Worm (Caenorhabditis elegans) whole organism, L4 larva: ENCODE results near the gene fsn-1.

Experiments
- F10B5.3 ChIP-seq: sonication (generic microtip); optimal IDR thresholded peaks from 2 replicates; lab custom pipeline; 2016; ENCODE audit warnings: mild to moderate bottlenecking, missing genetic modification characterization, missing compliant biosample characterization
- F26F4.8 ChIP-seq: fragments of 200-800 bp; sonication (Bioruptor generic); conservative IDR thresholded peaks from 2 replicates; pipeline ENCODE4 v1.3.6; 2022; ENCODE audit warnings: missing genetic modification characterization, missing compliant biosample characterization
- F37D6.2 ChIP-seq: sonication (generic microtip); optimal IDR thresholded peaks from 2 replicates; lab custom pipeline; 2016; ENCODE audit warnings: mild to moderate bottlenecking, missing genetic modification characterization, missing compliant biosample characterization
- F44E2.7 ChIP-seq: fragments of 200-800 bp; sonication (Bioruptor generic); IDR thresholded peaks from 2 replicates; pipeline ENCODE4 v2.1.2; 2022; ENCODE audit warnings: missing genetic modification characterization, missing compliant biosample characterization
- R02D3.7 ChIP-seq: fragments of 150-350 bp; sonication (generic microtip); optimal IDR thresholded peaks from 3 replicates; lab custom pipeline; 2014; ENCODE audit warnings: missing biosample characterization, missing genetic modification characterization
- T26A8.4 ChIP-seq: fragments of 200-800 bp; sonication (Bioruptor generic); IDR thresholded peaks from 2 replicates; pipeline ENCODE4 v1.3.6; 2022; ENCODE audit warnings: missing genetic modification characterization, missing compliant biosample characterization
- Y48G9A.11 ChIP-seq: fragments of 200-800 bp; sonication (Bioruptor generic); IDR thresholded peaks from 2 replicates; pipeline ENCODE4 v1.3.6; 2022; ENCODE audit warnings: missing genetic modification reagents, missing genetic modification characterization, missing compliant biosample characterization
- Y5F2A.4 ChIP-seq: fragments of 200-800 bp; sonication (Bioruptor generic); optimal IDR thresholded peaks from 2 replicates; lab custom pipeline; 2018; ENCODE audit warnings: mild to moderate bottlenecking, missing genetic modification characterization, missing compliant biosample characterization
- aha-1 ChIP-seq: fragments of 150-350 bp; peaks from one replicate; lab custom pipeline; 2014; ENCODE audit warnings: missing biosample characterization, missing genetic modification characterization
- arid-1 ChIP-seq: fragments of 200-800 bp; sonication (Bioruptor generic); conservative IDR thresholded peaks from 2 replicates; pipeline ENCODE4 v1.3.6; 2022; ENCODE audit warnings: missing genetic modification reagents, missing genetic modification characterization, missing compliant biosample characterization
- ceh-20 ChIP-seq: fragments of 200-800 bp; sonication (Bioruptor generic); IDR thresholded peaks from 2 replicates; pipeline ENCODE4 v1.3.6; 2022; ENCODE audit warnings: missing genetic modification reagents, missing genetic modification characterization, missing compliant biosample characterization
- ceh-28 ChIP-seq: fragments of 150-350 bp; optimal IDR thresholded peaks from 2 replicates; lab custom pipeline; 2014; ENCODE audit warnings: missing biosample characterization, missing genetic modification reagents, missing genetic modification characterization
- ceh-62 ChIP-seq: sonication (generic microtip); optimal IDR thresholded peaks from 2 replicates; lab custom pipeline; 2017; ENCODE audit warnings: missing biosample characterization, missing genetic modification characterization
- ctbp-1 ChIP-seq: fragments of 200-800 bp; sonication (Bioruptor generic); IDR thresholded peaks from 2 replicates; pipeline ENCODE4 v1.3.6; 2022; ENCODE audit warnings: missing genetic modification reagents, missing genetic modification characterization, missing compliant biosample characterization
- daf-12 ChIP-seq: fragments of 150-350 bp; optimal IDR thresholded peaks from 2 replicates; lab custom pipeline; 2014; ENCODE audit warnings: missing biosample characterization, missing genetic modification reagents, missing genetic modification characterization
- daf-16 ChIP-seq, 3 experiments: sonication (generic microtip); optimal IDR thresholded peaks; 2 replicates each; lab custom pipeline; 2016 to 2017; ENCODE audit warnings: missing genetic modification characterization in 3 of 3, missing genetic modification reagents in 3 of 3, mild to moderate bottlenecking in 2 of 3, missing compliant biosample characterization in 2 of 3, missing biosample characterization in 1 of 3, moderate library complexity in 1 of 3
- dmd-8 ChIP-seq: fragments of 200-800 bp; sonication (Bioruptor generic); IDR thresholded peaks from 2 replicates; pipeline ENCODE4 v1.3.6; 2022; ENCODE audit warnings: missing genetic modification characterization, missing compliant biosample characterization
- egl-27 ChIP-seq: sonication (generic microtip); optimal IDR thresholded peaks from 3 replicates; lab custom pipeline; 2017; ENCODE audit warnings: missing biosample characterization, missing genetic modification reagents, missing genetic modification characterization
- egl-43 ChIP-seq: fragments of 200-800 bp; sonication (Bioruptor generic); IDR thresholded peaks from 2 replicates; pipeline ENCODE4 v1.3.6; 2022; ENCODE audit warnings: missing genetic modification reagents, missing genetic modification characterization, missing compliant biosample characterization
- fkh-10 ChIP-seq: fragments of 150-350 bp; optimal IDR thresholded peaks from 2 replicates; lab custom pipeline; 2014; ENCODE audit warnings: missing biosample characterization, missing genetic modification reagents, missing genetic modification characterization
- gei-8 ChIP-seq: fragments of 200-800 bp; sonication (Bioruptor generic); optimal IDR thresholded peaks from 2 replicates; lab custom pipeline; 2018; ENCODE audit warnings: mild to moderate bottlenecking, missing genetic modification characterization, missing compliant biosample characterization
- hmg-1.1 ChIP-seq: fragments of 200-800 bp; sonication (Bioruptor generic); IDR thresholded peaks from 2 replicates; pipeline ENCODE4 v1.3.6; 2022; ENCODE audit warnings: missing genetic modification reagents, missing genetic modification characterization, missing compliant biosample characterization
- lin-1 ChIP-seq: fragments of 200-800 bp; sonication (Bioruptor generic); IDR thresholded peaks from 2 replicates; pipeline ENCODE4 v1.3.6; 2022; ENCODE audit warnings: missing genetic modification reagents, missing genetic modification characterization, missing compliant biosample characterization
- lin-15B ChIP-seq: fragments of 150-350 bp; sonication (generic microtip); optimal IDR thresholded peaks from 3 replicates; lab custom pipeline; 2014; ENCODE audit warnings: missing biosample characterization, missing genetic modification characterization
- lin-29 ChIP-seq: fragments of 200-800 bp; sonication (Bioruptor generic); IDR thresholded peaks from 2 replicates; pipeline ENCODE4 v1.3.6; 2022; ENCODE audit warnings: missing genetic modification reagents, missing genetic modification characterization, missing compliant biosample characterization
- lin-39 ChIP-seq: fragments of 150-350 bp; optimal IDR thresholded peaks from 2 replicates; lab custom pipeline; 2014; ENCODE audit warnings: missing biosample characterization, missing genetic modification reagents, missing genetic modification characterization
- lir-3 ChIP-seq: sonication (generic microtip); optimal IDR thresholded peaks from 2 replicates; lab custom pipeline; 2016; ENCODE audit warnings: mild to moderate bottlenecking, missing genetic modification characterization, missing compliant biosample characterization
- madf-5 ChIP-seq, 2 experiments: fragments of 200-800 bp; sonication (Bioruptor generic); IDR thresholded peaks; 2 replicates each; pipeline ENCODE4 v1.3.6; 2022; ENCODE audit warnings: missing compliant biosample characterization in 2 of 2, missing genetic modification characterization in 2 of 2
- madf-9 ChIP-seq: fragments of 200-800 bp; sonication (Bioruptor generic); conservative IDR thresholded peaks from 2 replicates; pipeline ENCODE4 v1.3.6; 2022; ENCODE audit warnings: missing genetic modification reagents, missing genetic modification characterization, missing compliant biosample characterization
- mdl-1 ChIP-seq, 2 experiments: fragments of 150-350 bp in 1 of 2; sonication (generic microtip) in 1 of 2; optimal IDR thresholded peaks; 2 replicates each; lab custom pipeline; 2014 to 2017; ENCODE audit warnings: missing biosample characterization in 2 of 2, missing genetic modification characterization in 2 of 2
- mdt-29 ChIP-seq: fragments of 200-800 bp; sonication (Bioruptor generic); IDR thresholded peaks from 2 replicates; pipeline ENCODE4 v1.3.6; 2022; ENCODE audit warnings: missing genetic modification reagents, missing genetic modification characterization, missing compliant biosample characterization
- mep-1 ChIP-seq: fragments of 150-350 bp; sonication (generic microtip); optimal IDR thresholded peaks from 3 replicates; lab custom pipeline; 2014; ENCODE audit warnings: missing biosample characterization, missing genetic modification characterization
- nhr-10 ChIP-seq: fragments of 150-350 bp; optimal IDR thresholded peaks from 2 replicates; lab custom pipeline; 2014; ENCODE audit warnings: missing biosample characterization, missing genetic modification characterization
- nhr-25 ChIP-seq: sonication (generic microtip); optimal IDR thresholded peaks from 2 replicates; lab custom pipeline; 2017; ENCODE audit warnings: missing genetic modification characterization, mild to moderate bottlenecking, missing compliant biosample characterization, antibody characterized with exemption, moderate library complexity, borderline replicate concordance; ENCODE audit not compliant: insufficient read depth
- nhr-28 ChIP-seq: fragments of 150-350 bp; optimal IDR thresholded peaks from 2 replicates; lab custom pipeline; 2014; ENCODE audit warnings: missing biosample characterization, missing genetic modification characterization
- nhr-41 ChIP-seq: fragments of 200-800 bp; sonication (Bioruptor generic); IDR thresholded peaks from 2 replicates; pipeline ENCODE4 v1.3.6; 2022; ENCODE audit warnings: missing genetic modification reagents, missing genetic modification characterization, missing compliant biosample characterization
- nhr-48 ChIP-seq: sonication (generic microtip); optimal IDR thresholded peaks from 2 replicates; lab custom pipeline; 2016; ENCODE audit warnings: mild to moderate bottlenecking, missing genetic modification characterization, missing compliant biosample characterization
- nhr-76 ChIP-seq: fragments of 150-350 bp; optimal IDR thresholded peaks from 2 replicates; lab custom pipeline; 2014; ENCODE audit warnings: missing biosample characterization, missing genetic modification characterization
- pha-4 ChIP-seq, 2 experiments: fragments of 150-350 bp in 1 of 2; fragments of 200-800 bp in 1 of 2; sonication (Bioruptor generic) in 1 of 2; IDR thresholded peaks in 1 of 2; optimal IDR thresholded peaks in 1 of 2; 2 replicates each; pipeline versions ENCODE4 v1.3.6 to Lab custom; 2014 to 2022; ENCODE audit warnings: missing genetic modification characterization in 2 of 2, missing genetic modification reagents in 2 of 2, missing biosample characterization in 1 of 2, missing compliant biosample characterization in 1 of 2
- php-3 ChIP-seq: fragments of 200-800 bp; sonication (Bioruptor generic); IDR thresholded peaks from 2 replicates; pipeline ENCODE4 v1.3.6; 2022; ENCODE audit warnings: missing genetic modification reagents, missing genetic modification characterization, missing compliant biosample characterization
- rbr-2 ChIP-seq: sonication (generic microtip); optimal IDR thresholded peaks from 2 replicates; lab custom pipeline; 2016; ENCODE audit warnings: missing genotype, missing genetic modification characterization, missing compliant biosample characterization
- saeg-2 ChIP-seq: fragments of 200-800 bp; sonication (Bioruptor generic); IDR thresholded peaks from 2 replicates; pipeline ENCODE4 v1.3.6; 2022; ENCODE audit warnings: missing genetic modification reagents, missing genetic modification characterization, missing compliant biosample characterization
- skn-1 ChIP-seq: fragments of 150-350 bp; optimal IDR thresholded peaks from 2 replicates; lab custom pipeline; 2014; ENCODE audit warnings: missing biosample characterization, missing genetic modification characterization
- snpc-1.2 ChIP-seq: fragments of 200-800 bp; sonication (Bioruptor generic); IDR thresholded peaks from 2 replicates; pipeline ENCODE4 v1.3.6; 2022; ENCODE audit warnings: missing genetic modification reagents, missing genetic modification characterization, missing compliant biosample characterization
- snpc-4 ChIP-seq: fragments of 150-350 bp; optimal IDR thresholded peaks from 2 replicates; lab custom pipeline; 2014; ENCODE audit warnings: missing biosample characterization, missing genetic modification characterization
- spr-3 ChIP-seq: fragments of 200-800 bp; sonication (Bioruptor generic); optimal IDR thresholded peaks from 2 replicates; lab custom pipeline; 2018; ENCODE audit warnings: mild to moderate bottlenecking, missing genetic modification characterization, missing compliant biosample characterization
- tag-97 ChIP-seq: fragments of 200-800 bp; sonication (Bioruptor generic); IDR thresholded peaks from 2 replicates; pipeline ENCODE4 v1.3.6; 2022; ENCODE audit warnings: missing genetic modification characterization, missing compliant biosample characterization
- tra-1 ChIP-seq: fragments of 200-800 bp; sonication (Bioruptor generic); IDR thresholded peaks from 2 replicates; pipeline ENCODE4 v1.3.6; 2022; ENCODE audit warnings: missing genetic modification reagents, missing genetic modification characterization, missing compliant biosample characterization
- zag-1 ChIP-seq: fragments of 150-350 bp; optimal IDR thresholded peaks from 2 replicates; lab custom pipeline; 2014; ENCODE audit warnings: missing biosample characterization, missing genetic modification characterization

Gene fsn-1

ce11 chrIII:4947352-4947751, 10.2 kb downstream of the fsn-1 start (continued):
- TF ChIP-seq zag-1 (tag; lab: Kevin White, UChicago) (no peak), arid-1 (no peak), mdl-1 (tag; optimal IDR thresholded peaks at IDR 0.05; lab: Kevin White, UChicago) (peak; percentile 11 to 34), nhr-48 (tag; lab: Kevin White, UChicago) (no peak)

- TF ChIP-seq F37D6.2 (tag; lab: Kevin White, UChicago) (no peak), F10B5.3 (no peak), nhr-48 (tag; lab: Kevin White, UChicago) (no peak), ctbp-1 (GFP tag; lab: Robert Waterston, UW) (no peak), gei-8 (no peak), snpc-1.2 (0 out of 2 replicates have a peak, but pooled peaks have one; percentile 17), Y5F2A.4 (GFP tag; lab: Kevin White, UChicago) (no peak), mdt-29 (no peak), nhr-10 (no peak), lin-1 (no peak), saeg-2 (GFP tag; lab: Robert Waterston, UW) (no peak), fkh-10 (GFP tag; lab: Kevin White, UChicago) (no peak), hmg-1.1 (GFP tag; lab: Robert Waterston, UW) (peak; percentile 41), daf-16 (GFP tag; optimal IDR thresholded peaks at IDR 0.05; lab: Kevin White, UChicago) (no peak), daf-16 (tag; optimal IDR thresholded peaks at IDR 0.05; lab: Kevin White, UChicago) (peak; percentile 29), arid-1 (no peak), skn-1 (no peak), ceh-20 (no peak), madf-9 (GFP tag; lab: Robert Waterston, UW) (peak; percentile 99), T26A8.4 (GFP tag; lab: Robert Waterston, UW) (peak; percentile 25), nhr-76 (tag; lab: Kevin White, UChicago) (no peak), F44E2.7 (GFP tag; lab: Robert Waterston, UW) (no peak), F26F4.8 (GFP tag; lab: Robert Waterston, UW) (no peak), R02D3.7 (tag; lab: Kevin White, UChicago) (no peak), snpc-4 (tag; lab: Kevin White, UChicago) (no peak), nhr-28 (tag; lab: Kevin White, UChicago) (no peak), lin-29 (GFP tag; lab: Robert Waterston, UW) (no peak), daf-12 (tag; lab: Kevin White, UChicago) (no peak), aha-1 (tag; lab: Kevin White, UChicago) (peak; percentile 97), lir-3 (tag; lab: Kevin White, UChicago) (no peak), tra-1 (GFP tag; lab: Robert Waterston, UW) (no peak), lin-39 (tag; lab: Kevin White, UChicago) (no peak), lin-15B (no peak), rbr-2 (tag; lab: Kevin White, UChicago) (no peak), ceh-62 (tag; lab: Kevin White, UChicago) (no peak), madf-5 (GFP tag; IDR thresholded peaks at IDR 0.05; lab: Robert Waterston, UW) (no peak), pha-4 (GFP tag; IDR thresholded peaks at IDR 0.05; lab: Robert Waterston, UW) (0 out of 2 replicates have a peak, but pooled peaks have one; percentile 19), pha-4 (tag; optimal IDR thresholded peaks at IDR 0.05; lab: Kevin White, UChicago) (no peak), Y48G9A.11 (no peak), nhr-41 (no peak), egl-43 (GFP tag; lab: Robert Waterston, UW) (0 out of 2 replicates have a peak, but pooled peaks have one; percentile 55), dmd-8 (GFP tag; lab: Robert Waterston, UW) (no peak), spr-3 (no peak), ceh-28 (tag; lab: Kevin White, UChicago) (no peak), tag-97 (GFP tag; lab: Robert Waterston, UW) (no peak), php-3 (no peak), nhr-25 (tag; lab: Kevin White, UChicago) (no peak), egl-27 (tag; lab: Kevin White, UChicago) (no peak), mep-1 (tag; lab: Kevin White, UChicago) (no peak)
Observed at ce11 chrIII:4948631-4949030, 11.5 kb downstream of the fsn-1 start.
